Fruit fly (Drosophila melanogaster) whole organism, embryonic: Measurements from ENCODE around the gene CG5171.

Experiments used
- CG10654 ChIP-seq: fragments of 200-800 bp; sonication (Bioruptor generic); optimal IDR thresholded peaks from 2 replicates; lab custom pipeline; 2016; ENCODE audit warnings: missing biosample characterization, missing genetic modification characterization
- gfzf ChIP-seq: fragments of 200-800 bp; sonication (Bioruptor generic); optimal IDR thresholded peaks from 2 replicates; lab custom pipeline; 2016; ENCODE audit warnings: missing biosample characterization, mild to moderate bottlenecking, missing genetic modification characterization, moderate library complexity

DNA sequence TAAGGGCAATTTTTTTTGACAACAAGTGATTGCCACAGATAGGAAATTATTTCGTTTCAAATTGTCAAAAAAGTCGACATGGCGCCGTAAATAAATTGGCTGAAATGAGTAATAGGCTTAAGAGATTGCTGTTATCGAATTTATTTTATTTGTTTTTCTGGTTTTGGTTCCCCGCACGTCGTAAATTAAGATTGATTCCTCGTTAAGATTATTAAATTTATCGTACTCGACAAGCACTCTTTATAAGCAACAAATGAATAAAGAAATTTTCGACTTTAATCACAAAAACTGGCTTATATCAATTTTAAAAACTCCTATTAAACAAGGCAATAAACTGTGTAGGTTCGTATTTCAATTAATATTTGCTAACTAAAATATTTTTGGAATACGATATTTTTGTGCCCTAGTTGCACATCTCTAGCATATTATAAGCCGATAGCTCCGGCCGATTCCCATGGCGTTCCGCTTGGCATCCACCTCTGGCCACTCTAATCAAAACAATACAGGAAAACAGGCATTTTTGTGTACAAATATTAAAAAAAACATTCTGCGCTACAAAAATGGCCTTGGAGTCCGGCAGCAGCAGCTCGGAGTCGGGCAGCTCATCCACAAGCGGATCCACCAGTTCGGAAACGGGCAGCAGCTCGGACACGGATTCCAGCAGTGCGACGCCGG is 10.9 kb downstream of the CG5171 start, which contains the start of gene chm:
- TF ChIP-seq CG10654 (GFP tag; lab: Kevin White, UChicago) (no peak), gfzf (peak; percentile 88)
